Fruit fly (Drosophila melanogaster) whole organism, embryonic: Measurements from ENCODE around the gene CG5515.

Experiments
- CG1024 ChIP-seq: fragments of 200-800 bp; sonication (Bioruptor generic); IDR thresholded peaks from 2 replicates; pipeline ENCODE4 v1.3.6; 2022; ENCODE audit warnings: missing biosample characterization, missing genetic modification characterization
- CG10267 ChIP-seq: fragments of 200-800 bp; sonication (Bioruptor generic); optimal IDR thresholded peaks from 2 replicates; lab custom pipeline; 2018; ENCODE audit warnings: missing biosample characterization, mild to moderate bottlenecking, missing genetic modification characterization, moderate library complexity
- CG11560 ChIP-seq: fragments of 200-800 bp; sonication (Bioruptor generic); IDR thresholded peaks from 3 replicates; pipeline ENCODE4 v1.3.6; 2022; ENCODE audit warnings: missing biosample characterization, missing genetic modification characterization
- CG13296 ChIP-seq: fragments of 200-800 bp; sonication (Bioruptor generic); optimal IDR thresholded peaks from 3 replicates; lab custom pipeline; 2018; ENCODE audit warnings: missing biosample characterization, mild to moderate bottlenecking, missing genetic modification characterization
- CG15514 ChIP-seq: fragments of 200-800 bp; sonication (Bioruptor generic); optimal IDR thresholded peaks from 3 replicates; lab custom pipeline; 2017; ENCODE audit warnings: missing biosample characterization, missing genetic modification characterization, mild to moderate bottlenecking, moderate library complexity, missing genetic modification reagents
- CG17328 ChIP-seq: fragments of 200-800 bp; sonication (Bioruptor generic); IDR thresholded peaks from 2 replicates; pipeline ENCODE4 v1.3.6; 2022; ENCODE audit warnings: missing biosample characterization, missing genetic modification characterization
- CG17385 ChIP-seq: fragments of 200-800 bp; sonication (Bioruptor generic); optimal IDR thresholded peaks from 3 replicates; lab custom pipeline; 2018; ENCODE audit warnings: missing biosample characterization, mild to moderate bottlenecking, missing genetic modification characterization
- CG2116 ChIP-seq: fragments of 200-800 bp; sonication (Bioruptor generic); optimal IDR thresholded peaks from 3 replicates; lab custom pipeline; 2018; ENCODE audit warnings: missing biosample characterization, mild to moderate bottlenecking, missing genetic modification characterization
- CG2875 ChIP-seq: fragments of 200-800 bp; sonication (Bioruptor generic); optimal IDR thresholded peaks from 2 replicates; lab custom pipeline; 2017; ENCODE audit warnings: missing biosample characterization, mild to moderate bottlenecking, missing genetic modification characterization, missing genetic modification reagents
- CG30431 ChIP-seq: fragments of 200-800 bp; sonication (Bioruptor generic); optimal IDR thresholded peaks from 2 replicates; lab custom pipeline; 2017; ENCODE audit warnings: missing biosample characterization, missing genetic modification characterization
- CG31365 ChIP-seq: fragments of 200-800 bp; sonication (Bioruptor generic); optimal IDR thresholded peaks from 2 replicates; lab custom pipeline; 2018; ENCODE audit warnings: missing biosample characterization, mild to moderate bottlenecking, missing genetic modification characterization
- CG33213 ChIP-seq: fragments of 200-800 bp; sonication (Bioruptor generic); optimal IDR thresholded peaks from 3 replicates; lab custom pipeline; 2016; ENCODE audit warnings: missing biosample characterization, missing genetic modification characterization
- CG4360 ChIP-seq: fragments of 200-800 bp; sonication (Bioruptor generic); IDR thresholded peaks from 2 replicates; pipeline ENCODE4 v1.3.6; 2022; ENCODE audit warnings: missing biosample characterization, missing genetic modification characterization
- CG5245 ChIP-seq: fragments of 200-800 bp; sonication (Bioruptor generic); optimal IDR thresholded peaks from 3 replicates; lab custom pipeline; 2016; ENCODE audit warnings: missing biosample characterization, missing genetic modification characterization
- CG6175 ChIP-seq: fragments of 200-800 bp; sonication (Bioruptor generic); IDR thresholded peaks from 3 replicates; pipeline ENCODE4 v1.3.6; 2022; ENCODE audit warnings: missing biosample characterization, missing genetic modification characterization
- CG7786 ChIP-seq: fragments of 200-800 bp; sonication (Bioruptor generic); optimal IDR thresholded peaks from 2 replicates; lab custom pipeline; 2016; ENCODE audit warnings: missing biosample characterization, missing genetic modification characterization
- CG8290 ChIP-seq, 3 experiments: fragments of 200-800 bp; sonication (Bioruptor generic); optimal IDR thresholded peaks; 2 replicates each; lab custom pipeline; 2016 to 2019; ENCODE audit warnings: missing biosample characterization in 3 of 3, missing genetic modification characterization in 3 of 3, mild to moderate bottlenecking in 2 of 3, moderate library complexity in 1 of 3
- CHES-1-like ChIP-seq: fragments of 200-800 bp; sonication (Bioruptor generic); optimal IDR thresholded peaks from 2 replicates; lab custom pipeline; 2016; ENCODE audit warnings: missing biosample characterization, missing genetic modification characterization
- CrebB ChIP-seq: fragments of 200-800 bp; sonication (Bioruptor generic); optimal IDR thresholded peaks from 3 replicates; lab custom pipeline; 2018; ENCODE audit warnings: missing biosample characterization, mild to moderate bottlenecking, missing genetic modification characterization
- Dad ChIP-seq: fragments of 200-800 bp; sonication (Bioruptor generic); optimal IDR thresholded peaks from 3 replicates; lab custom pipeline; 2016; ENCODE audit warnings: missing biosample characterization, missing genetic modification characterization
- Dll ChIP-seq: fragments of 200-800 bp; sonication (Bioruptor generic); IDR thresholded peaks from 4 replicates; pipeline ENCODE4 v1.3.6; 2022; ENCODE audit warnings: missing biosample characterization, missing genetic modification characterization; ENCODE audit not compliant: partially characterized antibody
- E2f2 ChIP-seq: fragments of 200-800 bp; sonication (Bioruptor generic); IDR thresholded peaks from 2 replicates; pipeline ENCODE4 v1.3.6; 2022; ENCODE audit warnings: missing biosample characterization, missing genetic modification characterization
- H2.0 ChIP-seq: fragments of 200-800 bp; sonication (Bioruptor generic); IDR thresholded peaks from 2 replicates; pipeline ENCODE4 v1.3.6; 2022; ENCODE audit warnings: missing biosample characterization, missing genetic modification characterization
- HLH54F ChIP-seq: fragments of 200-800 bp; sonication (Bioruptor generic); optimal IDR thresholded peaks from 3 replicates; lab custom pipeline; 2016; ENCODE audit warnings: missing biosample characterization, missing genetic modification characterization
- Hmx ChIP-seq: fragments of 200-800 bp; sonication (Bioruptor generic); optimal IDR thresholded peaks from 2 replicates; lab custom pipeline; 2016; ENCODE audit warnings: missing biosample characterization, missing genetic modification characterization
- Hr78 ChIP-seq, 2 experiments: fragments of 200-800 bp in 1 of 2; fragments of >200 bp in 1 of 2; sonication (Bioruptor generic) in 1 of 2; optimal IDR thresholded peaks; 2 replicates each; lab custom pipeline; 2017 to 2019; ENCODE audit warnings: missing biosample characterization in 2 of 2, missing genetic modification characterization in 2 of 2, mild to moderate bottlenecking in 1 of 2, moderate library complexity in 1 of 2
- MTF-1 ChIP-seq: fragments of 200-800 bp; sonication (Bioruptor generic); optimal IDR thresholded peaks from 2 replicates; lab custom pipeline; 2018; ENCODE audit warnings: missing biosample characterization, mild to moderate bottlenecking, missing genetic modification characterization, borderline replicate concordance
- NC2α ChIP-seq: fragments of 200-800 bp; sonication (Bioruptor generic); optimal IDR thresholded peaks from 2 replicates; lab custom pipeline; 2016; ENCODE audit warnings: missing biosample characterization, missing genetic modification characterization
- Neu2 ChIP-seq: fragments of 200-800 bp; sonication (Bioruptor generic); optimal IDR thresholded peaks from 3 replicates; lab custom pipeline; 2016; ENCODE audit warnings: missing biosample characterization, missing genetic modification characterization, borderline replicate concordance
- Side ChIP-seq: fragments of 200-800 bp; sonication (Bioruptor generic); optimal IDR thresholded peaks from 2 replicates; lab custom pipeline; 2016; ENCODE audit warnings: missing biosample characterization, missing genetic modification characterization
- Sox102F ChIP-seq: fragments of 200-800 bp; sonication (Bioruptor generic); optimal IDR thresholded peaks from 2 replicates; lab custom pipeline; 2018; ENCODE audit warnings: missing biosample characterization, mild to moderate bottlenecking, missing genetic modification characterization, moderate library complexity
- YL-1 ChIP-seq: fragments of 200-800 bp; sonication (Bioruptor generic); optimal IDR thresholded peaks from 3 replicates; lab custom pipeline; 2017; ENCODE audit warnings: missing biosample characterization, mild to moderate bottlenecking, missing genetic modification characterization
- bcd ChIP-seq: fragments of 200-800 bp; sonication (Bioruptor generic); optimal IDR thresholded peaks from 2 replicates; lab custom pipeline; 2017; ENCODE audit warnings: missing biosample characterization, mild to moderate bottlenecking, missing genetic modification characterization
- bigmax ChIP-seq: fragments of 200-800 bp; sonication (Bioruptor generic); optimal IDR thresholded peaks from 2 replicates; lab custom pipeline; 2018; ENCODE audit warnings: missing biosample characterization, mild to moderate bottlenecking, missing genetic modification characterization
- bsh ChIP-seq, 2 experiments: fragments of 200-800 bp; sonication (Bioruptor generic); optimal IDR thresholded peaks; 2 replicates each; lab custom pipeline; 2017 to 2018; ENCODE audit warnings: mild to moderate bottlenecking in 2 of 2, missing biosample characterization in 2 of 2, missing genetic modification characterization in 2 of 2, moderate library complexity in 1 of 2
- cg ChIP-seq: fragments of 200-800 bp; sonication (Bioruptor generic); optimal IDR thresholded peaks from 3 replicates; lab custom pipeline; 2019; ENCODE audit warnings: missing biosample characterization, mild to moderate bottlenecking, missing genetic modification characterization, moderate library complexity
- da ChIP-seq: fragments of 200-800 bp; sonication (Bioruptor generic); optimal IDR thresholded peaks from 2 replicates; lab custom pipeline; 2016; ENCODE audit warnings: missing biosample characterization, missing genetic modification characterization
- dimm ChIP-seq: fragments of 200-800 bp; sonication (Bioruptor generic); IDR thresholded peaks from 2 replicates; pipeline ENCODE4 v1.3.6; 2022; ENCODE audit warnings: missing biosample characterization, missing genetic modification characterization
- disco-r ChIP-seq: fragments of 200-800 bp; sonication (Bioruptor generic); optimal IDR thresholded peaks from 2 replicates; lab custom pipeline; 2016; ENCODE audit warnings: missing biosample characterization, missing genetic modification characterization
- emc ChIP-seq: fragments of 200-800 bp; sonication (Bioruptor generic); optimal IDR thresholded peaks from 2 replicates; lab custom pipeline; 2016; ENCODE audit warnings: missing biosample characterization, missing genetic modification characterization
- en ChIP-seq: fragments of 200-800 bp; sonication (Bioruptor generic); optimal IDR thresholded peaks from 2 replicates; lab custom pipeline; 2016; ENCODE audit warnings: missing biosample characterization, missing genetic modification characterization
- gem ChIP-seq: fragments of 200-800 bp; sonication (Bioruptor generic); optimal IDR thresholded peaks from 2 replicates; lab custom pipeline; 2019; ENCODE audit warnings: missing biosample characterization, mild to moderate bottlenecking, missing genetic modification characterization, moderate library complexity
- grn ChIP-seq: fragments of 200-800 bp; sonication (Bioruptor generic); optimal IDR thresholded peaks from 3 replicates; lab custom pipeline; 2017; ENCODE audit warnings: missing biosample characterization, missing genetic modification characterization
- kni ChIP-seq: fragments of 200-800 bp; sonication (Bioruptor generic); optimal IDR thresholded peaks from 3 replicates; lab custom pipeline; 2017; ENCODE audit warnings: mild to moderate bottlenecking, missing biosample characterization, missing genetic modification reagents, missing genetic modification characterization
- pfk ChIP-seq: fragments of 200-800 bp; sonication (Bioruptor generic); optimal IDR thresholded peaks from 2 replicates; lab custom pipeline; 2018; ENCODE audit warnings: missing biosample characterization, mild to moderate bottlenecking, missing genetic modification characterization, moderate library complexity
- pzg ChIP-seq: fragments of 200-800 bp; sonication (Bioruptor generic); optimal IDR thresholded peaks from 3 replicates; lab custom pipeline; 2018; ENCODE audit warnings: missing biosample characterization, mild to moderate bottlenecking, missing genetic modification characterization, moderate library complexity
- ro ChIP-seq: fragments of 200-800 bp; sonication (Bioruptor generic); IDR thresholded peaks from 2 replicates; pipeline ENCODE4 v1.3.6; 2022; ENCODE audit warnings: missing biosample characterization, missing genetic modification characterization
- shn ChIP-seq: fragments of 200-800 bp; sonication (Bioruptor generic); optimal IDR thresholded peaks from 3 replicates; lab custom pipeline; 2016; ENCODE audit warnings: missing biosample characterization, missing genetic modification characterization
- trh ChIP-seq: fragments of 200-800 bp; sonication (Bioruptor generic); optimal IDR thresholded peaks from 2 replicates; lab custom pipeline; 2016; ENCODE audit warnings: missing biosample characterization, missing genetic modification characterization
- unc-4 ChIP-seq: fragments of 200-800 bp; sonication (Bioruptor generic); IDR thresholded peaks from 2 replicates; pipeline ENCODE4 v1.3.6; 2022; ENCODE audit warnings: missing biosample characterization, missing genetic modification characterization; ENCODE audit not compliant: partially characterized antibody

CG5515 gene

dm6 chr3R:24148838-24149237 is 39.9 kb downstream of the CG5515 start, which contains the start of gene Slimp (continued):
- TF ChIP-seq Dll (peak; percentile 52; the same call in 1 of the 4 replicates), CG2116 (GFP tag; lab: Kevin White, UChicago) (peak; percentile 18), emc (GFP tag; lab: Kevin White, UChicago) (no peak), CrebB (tag; lab: Kevin White, UChicago) (no peak), bcd (GFP tag; lab: Kevin White, UChicago) (no peak), en (GFP tag; lab: Kevin White, UChicago) (no peak), CG17385 (GFP tag; lab: Kevin White, UChicago) (peak; percentile 8), CG1024 (GFP tag; lab: Robert Waterston, UW) (no peak), CG13296 (GFP tag; lab: Kevin White, UChicago) (peak; percentile 21), trh (no peak), Dad (GFP tag; lab: Kevin White, UChicago) (no peak), Neu2 (GFP tag; lab: Kevin White, UChicago) (no peak), YL-1 (GFP tag; lab: Kevin White, UChicago) (no peak), gem (tag; lab: Kevin White, UChicago) (peak; percentile 49), bigmax (GFP tag; lab: Kevin White, UChicago) (no peak), cg (no peak), pfk (GFP tag; lab: Kevin White, UChicago) (no peak), bsh (GFP tag; optimal IDR thresholded peaks at IDR 0.05; lab: Kevin White, UChicago) (peak in 1 of 2 experiments; percentile 32), E2f2 (peak; percentile 37; the same call in 1 of the 2 replicates), CG30431 (no peak), H2.0 (GFP tag; lab: Robert Waterston, UW) (no peak), grn (GFP tag; lab: Kevin White, UChicago) (no peak), CG8290 (GFP tag; optimal IDR thresholded peaks at IDR 0.05; lab: Kevin White, UChicago) (no peak), CG8290 (tag; optimal IDR thresholded peaks at IDR 0.05; lab: Kevin White, UChicago) (no peak), CG7786 (no peak), CG10267 (tag; lab: Kevin White, UChicago) (peak; percentile 21), shn (GFP tag; lab: Kevin White, UChicago) (no peak), CHES-1-like (GFP tag; lab: Kevin White, UChicago) (peak; percentile 2), Side (GFP tag; lab: Kevin White, UChicago) (no peak), HLH54F (GFP tag; lab: Kevin White, UChicago) (no peak), CG11560 (no peak; the same call in 2 of the 3 replicates), da (GFP tag; lab: Kevin White, UChicago) (no peak), disco-r (no peak), MTF-1 (GFP tag; lab: Kevin White, UChicago) (no peak), CG6175 (GFP tag; lab: Robert Waterston, UW) (no peak), CG4360 (GFP tag; lab: Robert Waterston, UW) (no peak), CG31365 (tag; lab: Kevin White, UChicago) (no peak), dimm (GFP tag; lab: Robert Waterston, UW) (no peak), Hr78 (GFP tag; optimal IDR thresholded peaks at IDR 0.05; lab: Kevin White, UChicago) (no peak), NC2α (GFP tag; lab: Kevin White, UChicago) (no peak), pzg (peak; percentile 34), Hmx (GFP tag; lab: Kevin White, UChicago) (no peak), ro (GFP tag; lab: Robert Waterston, UW) (no peak), Sox102F (GFP tag; lab: Kevin White, UChicago) (no peak), unc-4 (GFP tag; lab: Robert Waterston, UW) (no peak), kni (GFP tag; lab: Kevin White, UChicago) (no peak), CG5245 (GFP tag; lab: Kevin White, UChicago) (no peak), CG15514 (peak; percentile 89), CG17328 (GFP tag; lab: Robert Waterston, UW) (no peak), CG33213 (GFP tag; lab: Kevin White, UChicago) (no peak), CG2875 (GFP tag; lab: Kevin White, UChicago) (no peak)
